Fruit fly (Drosophila melanogaster) whole organism, wandering third instar larva: ENCODE data around the gene Ack.
A peak's percentile ranks its signal among the peaks of the same experiment; 100 is the strongest.

Experiments
- HLH106 ChIP-seq: fragments of 200-800 bp; optimal IDR thresholded peaks from 3 replicates; lab custom pipeline; 2019; ENCODE audit warnings: missing biosample characterization, mild to moderate bottlenecking, missing genetic modification characterization, moderate library complexity
- Mio ChIP-seq: sonication (Bioruptor generic); optimal IDR thresholded peaks from 2 replicates; lab custom pipeline; 2016; ENCODE audit warnings: missing biosample characterization, missing genetic modification characterization
- Rel ChIP-seq, 2 experiments: fragments of 200-800 bp; sonication (Bioruptor generic) in 1 of 2; optimal IDR thresholded peaks; 2 replicates in 1 of 2; 3 replicates in 1 of 2; lab custom pipeline; 2016 to 2019; ENCODE audit warnings: mild to moderate bottlenecking in 2 of 2, missing biosample characterization in 2 of 2, missing genetic modification characterization in 2 of 2, moderate library complexity in 1 of 2
- dl ChIP-seq, 2 experiments: fragments of 175-275, 200-275 bp in 1 of 2; fragments of 200-275 bp in 1 of 2; sonication (Bioruptor generic); optimal IDR thresholded peaks; lab custom pipeline; 2018; ENCODE audit warnings: mild to moderate bottlenecking in 2 of 2, missing biosample characterization in 2 of 2, missing genetic modification characterization in 2 of 2, moderate library complexity in 2 of 2; ENCODE audit not compliant: partially characterized antibody in 2 of 2, insufficient read depth in 1 of 2
- dsf ChIP-seq: sonication (Bioruptor generic); optimal IDR thresholded peaks from 2 replicates; lab custom pipeline; 2016; ENCODE audit warnings: missing biosample characterization, missing genetic modification characterization, borderline replicate concordance
- h ChIP-seq: fragments of 200-800 bp; sonication (Bioruptor generic); optimal IDR thresholded peaks from 3 replicates; lab custom pipeline; 2016; ENCODE audit warnings: missing biosample characterization, mild to moderate bottlenecking, missing genetic modification characterization
- jim ChIP-seq: fragments of 175-275, 200-325 bp; sonication (Bioruptor generic); optimal IDR thresholded peaks from 2 replicates; lab custom pipeline; 2016; ENCODE audit warnings: missing biosample characterization, mild to moderate bottlenecking, missing genetic modification characterization
- lola ChIP-seq: fragments of >200 bp; optimal IDR thresholded peaks from 2 replicates; lab custom pipeline; 2017; ENCODE audit warnings: missing biosample characterization, missing genetic modification characterization
- psq ChIP-seq: fragments of 200-800 bp; sonication (Bioruptor generic); optimal IDR thresholded peaks from 3 replicates; lab custom pipeline; 2017; ENCODE audit warnings: missing biosample characterization, mild to moderate bottlenecking, missing genetic modification characterization, moderate library complexity
- sage ChIP-seq: fragments of 200-800 bp; sonication (Bioruptor generic); optimal IDR thresholded peaks from 2 replicates; lab custom pipeline; 2016; ENCODE audit warnings: missing biosample characterization, mild to moderate bottlenecking, missing genetic modification characterization
- sv ChIP-seq: fragments of 200-800 bp; sonication (Bioruptor generic); optimal IDR thresholded peaks from 3 replicates; lab custom pipeline; 2016; ENCODE audit warnings: missing biosample characterization, missing genetic modification characterization
- tai ChIP-seq: sonication (Bioruptor generic); optimal IDR thresholded peaks from 2 replicates; lab custom pipeline; 2016; ENCODE audit warnings: missing biosample characterization, missing genetic modification characterization

- TF ChIP-seq dsf (no peak), psq (GFP tag; lab: Kevin White, UChicago) (peak; percentile 54), Rel (GFP tag; optimal IDR thresholded peaks at IDR 0.05; lab: Kevin White, UChicago) (peak; percentile 84), Rel (tag; optimal IDR thresholded peaks at IDR 0.05; lab: Kevin White, UChicago) (peak; percentile 71), dl (GFP tag; optimal IDR thresholded peaks at IDR 0.05; lab: Kevin White, UChicago; ENCODE audit: insufficient read depth in 1 of 2, partially characterized antibody in 2 of 2) (no peak), tai (GFP tag; lab: Kevin White, UChicago) (no peak), sv (GFP tag; lab: Kevin White, UChicago) (no peak), jim (GFP tag; lab: Kevin White, UChicago) (no peak), Mio (GFP tag; lab: Kevin White, UChicago) (no peak), HLH106 (no peak), lola (GFP tag; lab: Kevin White, UChicago) (no peak), h (GFP tag; lab: Kevin White, UChicago) (peak; percentile 78), sage (GFP tag; lab: Kevin White, UChicago) (peak; percentile 73)
Measured at dm6 chr3L:4122185-4122767, 14.3 kb downstream of the Ack start, which contains the start of gene Chd64.
